Worm (Caenorhabditis elegans): ENCODE measurements around the gene hlh-30.

The hlh-30 gene

DNA sequence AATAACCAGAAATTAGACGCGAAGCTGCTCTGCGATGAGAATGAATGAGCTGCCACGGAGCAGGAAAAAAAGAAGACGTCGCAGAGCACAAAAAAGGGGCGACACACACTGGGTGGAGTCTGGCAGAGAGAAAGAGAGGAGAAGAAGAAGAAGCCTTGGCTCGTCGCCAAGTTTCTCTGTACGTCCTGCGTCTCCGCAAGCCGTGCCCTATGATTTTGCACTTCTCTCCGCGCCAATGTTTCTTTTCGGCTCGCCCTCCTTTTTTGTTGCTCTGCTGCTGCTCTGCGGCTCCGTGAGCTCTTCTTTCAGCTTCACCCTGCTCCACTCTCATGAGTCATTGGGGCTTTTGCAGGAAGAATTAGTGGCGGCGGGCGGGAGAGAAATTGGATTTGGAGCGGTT, at the start of gene hlh-30:
Gene hlh-30, minus strand, starts transcription at position 69 of the 400 bp plus-strand sequence.
- TF ChIP-seq snpc-4 (tag; optimal IDR thresholded peaks at IDR 0.05) (no peak), mml-1 (tag; optimal IDR thresholded peaks at IDR 0.05) (no peak), ama-1 (optimal IDR thresholded peaks at IDR 0.05) (no peak), R02D3.7 (tag; optimal IDR thresholded peaks at IDR 0.05) (no peak), nhr-76 (tag; optimal IDR thresholded peaks at IDR 0.05) (no peak), daf-12 (tag; optimal IDR thresholded peaks at IDR 0.05) (no peak), egl-5 (tag; optimal IDR thresholded peaks at IDR 0.05) (no peak), eor-1 (tag; optimal IDR thresholded peaks at IDR 0.05) (no peak), ztf-4 (tag; optimal IDR thresholded peaks at IDR 0.05) (no peak), jun-1 (tag; optimal IDR thresholded peaks at IDR 0.05) (no peak), nhr-12 (tag; optimal IDR thresholded peaks at IDR 0.05) (no peak), ceh-9 (tag; optimal IDR thresholded peaks at IDR 0.05) (no peak), egl-27 (tag; optimal IDR thresholded peaks at IDR 0.05) (no peak), ceh-16 (tag; optimal IDR thresholded peaks at IDR 0.05) (no peak), unc-62 (GFP tag; optimal IDR thresholded peaks at IDR 0.05) (no peak), fkh-10 (GFP tag; optimal IDR thresholded peaks at IDR 0.05) (peak; percentile 23), elt-3 (tag; optimal IDR thresholded peaks at IDR 0.05) (no peak), hmg-11 (tag; optimal IDR thresholded peaks at IDR 0.05) (peak; percentile 54), skn-1 (tag; optimal IDR thresholded peaks at IDR 0.05) (no peak), tbx-2 (tag; optimal IDR thresholded peaks at IDR 0.05) (peak; percentile 29), mdl-1 (tag; optimal IDR thresholded peaks at IDR 0.05) (no peak), ceh-28 (tag; optimal IDR thresholded peaks at IDR 0.05) (no peak), fkh-2 (tag; optimal IDR thresholded peaks at IDR 0.05) (no peak), fos-1 (tag; optimal IDR thresholded peaks at IDR 0.05) (no peak), lin-15B (tag; optimal IDR thresholded peaks at IDR 0.05) (peak; percentile 41), nhr-77 (tag; optimal IDR thresholded peaks at IDR 0.05) (no peak), lin-39 (tag; optimal IDR thresholded peaks at IDR 0.05) (peak; percentile 79), elt-1 (tag; optimal IDR thresholded peaks at IDR 0.05) (no peak), ztf-11 (tag; optimal IDR thresholded peaks at IDR 0.05) (no peak), nhr-28 (tag; optimal IDR thresholded peaks at IDR 0.05) (no peak), ZK546.5 (tag; optimal IDR thresholded peaks at IDR 0.05) (no peak), pqm-1 (tag; optimal IDR thresholded peaks at IDR 0.05) (no peak), elt-2 (tag; optimal IDR thresholded peaks at IDR 0.05) (peak; percentile 44), nfya-1 (tag; optimal IDR thresholded peaks at IDR 0.05; ENCODE audit: insufficient read depth) (peak; percentile 73), zag-1 (tag; optimal IDR thresholded peaks at IDR 0.05) (no peak), nhr-11 (tag; optimal IDR thresholded peaks at IDR 0.05) (no peak), nhr-237 (tag; optimal IDR thresholded peaks at IDR 0.05) (no peak), nhr-25 (tag; optimal IDR thresholded peaks at IDR 0.05) (no peak), sea-2 (GFP tag; optimal IDR thresholded peaks at IDR 0.05) (no peak), nhr-43 (tag; optimal IDR thresholded peaks at IDR 0.05; ENCODE audit: poor library complexity, severe bottlenecking) (no peak), lsy-12 (tag; optimal IDR thresholded peaks at IDR 0.05) (no peak), nhr-67 (tag; optimal IDR thresholded peaks at IDR 0.05) (no peak), pha-4 (tag; optimal IDR thresholded peaks at IDR 0.05) (peak; percentile 22), nhr-23 (tag; optimal IDR thresholded peaks at IDR 0.05) (no peak), ceh-82 (tag; optimal IDR thresholded peaks at IDR 0.05) (no peak), aly-2 (tag; optimal IDR thresholded peaks at IDR 0.05) (no peak), unc-39 (tag; optimal IDR thresholded peaks at IDR 0.05) (no peak)

DNA sequence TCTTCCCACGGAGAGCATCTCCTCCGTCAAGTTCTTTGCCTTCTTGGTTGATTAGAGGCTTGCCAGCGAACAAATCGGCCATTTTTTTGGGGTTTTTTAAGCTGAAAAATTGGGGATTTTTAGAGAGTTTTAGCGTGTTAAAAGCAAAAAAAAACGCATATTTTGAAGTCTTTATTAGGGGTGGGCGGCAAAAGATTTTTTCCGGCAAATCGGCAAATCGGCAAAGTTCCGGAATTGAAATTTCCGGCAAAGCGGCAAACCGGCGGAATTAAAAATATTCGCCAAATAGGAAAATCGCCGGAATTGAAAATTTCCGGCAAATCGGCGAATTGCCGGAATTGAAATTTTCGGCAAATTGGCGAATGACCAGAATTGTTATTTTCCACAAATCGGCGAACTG, 49.4 kb upstream of the hlh-30 start, which contains the start of gene C35B1.5:
Gene C35B1.5, minus strand, starts transcription at position 101 of the 400 bp plus-strand sequence.
- TF ChIP-seq ceh-9 (tag; optimal IDR thresholded peaks at IDR 0.05) (no peak), nhr-43 (tag; optimal IDR thresholded peaks at IDR 0.05; ENCODE audit: poor library complexity, severe bottlenecking) (no peak), unc-62 (GFP tag; optimal IDR thresholded peaks at IDR 0.05) (no peak), ztf-11 (tag; optimal IDR thresholded peaks at IDR 0.05) (no peak), nhr-11 (tag; optimal IDR thresholded peaks at IDR 0.05) (no peak), sea-2 (GFP tag; optimal IDR thresholded peaks at IDR 0.05) (no peak), ceh-82 (tag; optimal IDR thresholded peaks at IDR 0.05) (no peak), fkh-10 (GFP tag; optimal IDR thresholded peaks at IDR 0.05) (no peak), daf-12 (tag; optimal IDR thresholded peaks at IDR 0.05) (no peak)

Measured in whole organism, L3 larva.